Worm (Caenorhabditis elegans): ENCODE data around the gene txt-13.

DNA sequence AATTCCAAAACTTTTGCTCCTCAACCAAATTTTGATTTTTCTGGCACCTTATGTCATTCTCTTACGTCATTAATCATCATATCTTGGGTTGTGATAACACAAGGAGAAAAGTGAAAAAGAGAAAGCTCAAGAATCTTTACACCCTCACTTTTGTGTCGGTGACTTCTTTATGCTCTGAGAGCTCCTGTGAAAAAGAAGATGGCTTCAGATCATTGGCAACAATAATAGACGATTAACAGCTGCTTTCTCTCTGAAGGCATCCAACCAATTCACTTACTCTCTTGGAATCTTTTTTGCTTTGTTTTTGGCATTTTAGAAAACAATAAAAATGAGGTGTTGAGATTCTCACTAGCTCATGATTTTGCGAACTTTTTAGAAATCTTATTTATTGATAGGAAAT lies 904 bp upstream of the txt-13 start:
- no peak for TF ChIP-seq dao-5 (tag; optimal IDR thresholded peaks at IDR 0.05)
- TF ChIP-seq him-1 (tag; optimal IDR thresholded peaks at IDR 0.05): no peak
